Worm (Caenorhabditis elegans): Measurements from ENCODE around the gene F32D1.3.

DNA sequence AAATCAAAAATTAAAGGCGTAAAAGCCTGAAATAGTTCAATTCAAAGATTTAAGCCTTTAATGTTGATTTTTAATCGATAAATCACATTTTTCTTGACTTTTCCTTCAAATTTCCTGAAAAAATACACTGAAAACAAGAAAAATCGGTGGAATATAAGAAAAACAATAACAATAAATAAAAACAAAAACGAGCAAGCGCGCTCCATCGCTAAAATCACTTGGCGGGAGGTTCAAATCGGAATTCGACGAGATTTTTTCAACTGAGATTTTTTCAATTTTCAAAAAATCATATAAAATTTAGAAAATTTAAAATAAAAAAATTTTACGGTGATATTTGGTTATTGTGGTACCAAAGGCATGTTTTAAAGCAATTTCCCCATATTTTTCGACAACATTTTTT lies 21.9 kb downstream of the F32D1.3 start:
- TF ChIP-seq dao-5 (tag; optimal IDR thresholded peaks at IDR 0.05) (no peak), W03F9.2 (tag; optimal IDR thresholded peaks at IDR 0.05) (no peak), him-1 (tag; optimal IDR thresholded peaks at IDR 0.05) (no peak)
